Fruit fly (Drosophila melanogaster) whole organism, adult: ENCODE data around the gene loaf.

ENCODE experiments used
- CG12768 ChIP-seq: fragments of 200-800 bp; sonication (Bioruptor generic); optimal IDR thresholded peaks from 2 replicates; lab custom pipeline; 2017; ENCODE audit warnings: missing biosample characterization, missing genetic modification characterization, mild to moderate bottlenecking, moderate library complexity, missing genetic modification reagents
- CG14711 ChIP-seq: fragments of 200-800 bp; sonication (Bioruptor generic); optimal IDR thresholded peaks from 2 replicates; lab custom pipeline; 2018; ENCODE audit warnings: missing biosample characterization, mild to moderate bottlenecking, missing genetic modification characterization, moderate library complexity
- CG1620 ChIP-seq: fragments of 200-800 bp; sonication (Bioruptor generic); optimal IDR thresholded peaks from 2 replicates; lab custom pipeline; 2016; ENCODE audit warnings: missing biosample characterization, missing genetic modification characterization
- CG5204 ChIP-seq: fragments of 200-800 bp; sonication (Bioruptor generic); optimal IDR thresholded peaks from 2 replicates; lab custom pipeline; 2016; ENCODE audit warnings: missing biosample characterization, missing genetic modification characterization
- CG7101 ChIP-seq: fragments of 200-800 bp; sonication (Bioruptor generic); optimal IDR thresholded peaks from 2 replicates; lab custom pipeline; 2018; ENCODE audit warnings: missing biosample characterization, mild to moderate bottlenecking, missing genetic modification characterization, moderate library complexity
- Crg-1 ChIP-seq: fragments of 200-800 bp; sonication (Bioruptor generic); optimal IDR thresholded peaks from 2 replicates; lab custom pipeline; 2016; ENCODE audit warnings: missing biosample characterization, missing genetic modification characterization
- bab1 ChIP-seq: fragments of 200-800 bp; sonication (Bioruptor generic); optimal IDR thresholded peaks from 3 replicates; lab custom pipeline; 2019; ENCODE audit warnings: missing biosample characterization, mild to moderate bottlenecking, missing genetic modification characterization, moderate library complexity
- cic ChIP-seq: fragments of 200-800 bp; sonication (Bioruptor generic); optimal IDR thresholded peaks from 2 replicates; lab custom pipeline; 2017; ENCODE audit warnings: missing biosample characterization, mild to moderate bottlenecking, missing genetic modification characterization, moderate library complexity
- cnc ChIP-seq, 2 experiments: fragments of >200 bp; optimal IDR thresholded peaks; 2 replicates each; lab custom pipeline; 2017
- pad ChIP-seq: fragments of 200-800 bp; sonication (Bioruptor generic); optimal IDR thresholded peaks from 3 replicates; lab custom pipeline; 2017; ENCODE audit warnings: missing biosample characterization, missing genetic modification characterization, mild to moderate bottlenecking, moderate library complexity, missing genetic modification reagents

DNA sequence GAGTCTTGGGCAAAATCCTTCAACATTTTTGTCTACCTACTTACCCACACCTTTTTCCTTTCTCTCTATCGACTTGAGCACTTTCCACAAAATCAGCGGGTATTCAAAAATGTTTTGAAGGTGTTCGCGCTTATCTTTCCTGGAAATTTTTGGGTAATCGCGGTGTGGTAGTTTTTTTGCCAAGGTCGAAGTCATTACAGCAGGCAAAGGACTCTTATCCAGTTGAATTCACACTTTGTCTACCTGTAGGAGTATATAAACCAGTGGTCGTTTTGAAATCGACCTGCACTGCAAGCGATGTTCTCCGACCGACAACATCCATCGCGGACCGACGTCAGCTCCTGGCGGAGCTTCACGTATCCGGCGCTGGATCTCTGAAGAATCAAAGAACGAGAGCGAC is 73.1 kb downstream of the loaf start:
- TF ChIP-seq CG5204 (GFP tag; lab: Kevin White, UChicago) = no peak
- TF ChIP-seq CG1620 (GFP tag; lab: Kevin White, UChicago) = no peak
- no peak for TF ChIP-seq CG7101
- TF ChIP-seq Crg-1 (GFP tag; lab: Kevin White, UChicago) = no peak
- TF ChIP-seq bab1 (GFP tag; lab: Kevin White, UChicago) = no peak
- TF ChIP-seq cnc (optimal IDR thresholded peaks at IDR 0.05; lab: Kevin White, UChicago) = no peak
- no peak for TF ChIP-seq cic
- no peak for TF ChIP-seq CG12768 (GFP tag; lab: Kevin White, UChicago)
- no peak for TF ChIP-seq pad (GFP tag; lab: Kevin White, UChicago)
- no peak for TF ChIP-seq CG14711
